Worm (Caenorhabditis elegans) whole organism, young adult: ENCODE data around the gene rsr-2.

ENCODE experiments used
- B0035.1 ChIP-seq: sonication (generic microtip); optimal IDR thresholded peaks from 2 replicates; lab custom pipeline; 2016; ENCODE audit warnings: missing genetic modification characterization, mild to moderate bottlenecking, missing compliant biosample characterization, missing genotype, missing genetic modification reagents
- B0261.1 ChIP-seq: sonication (generic microtip); optimal IDR thresholded peaks from 2 replicates; lab custom pipeline; 2016; ENCODE audit warnings: mild to moderate bottlenecking, missing genetic modification characterization, moderate library complexity, missing compliant biosample characterization
- C17E4.6 ChIP-seq: fragments of 200-800 bp; sonication (Bioruptor generic); IDR thresholded peaks from 2 replicates; pipeline ENCODE4 v1.3.6; 2022; ENCODE audit warnings: missing genetic modification reagents, missing genetic modification characterization, missing compliant biosample characterization
- F10E7.11 ChIP-seq: sonication (generic microtip); optimal IDR thresholded peaks from 2 replicates; lab custom pipeline; 2017; ENCODE audit warnings: mild to moderate bottlenecking, missing genetic modification characterization, moderate library complexity, missing compliant biosample characterization
- F52B5.7 ChIP-seq: sonication (generic microtip); optimal IDR thresholded peaks from 2 replicates; lab custom pipeline; 2016; ENCODE audit warnings: mild to moderate bottlenecking, missing genetic modification characterization, missing compliant biosample characterization
- F57A8.1 ChIP-seq: fragments of 200-800 bp; sonication (Bioruptor generic); optimal IDR thresholded peaks from 2 replicates; lab custom pipeline; 2018; ENCODE audit warnings: mild to moderate bottlenecking, missing genetic modification characterization, moderate library complexity, missing compliant biosample characterization
- K11D2.4 ChIP-seq: fragments of 200-800 bp; sonication (Bioruptor generic); IDR thresholded peaks from 2 replicates; pipeline ENCODE4 v1.3.6; 2022; ENCODE audit warnings: missing genetic modification reagents, missing genetic modification characterization, missing compliant biosample characterization
- T07F8.4 ChIP-seq: sonication (generic microtip); optimal IDR thresholded peaks from 2 replicates; lab custom pipeline; 2016; ENCODE audit warnings: mild to moderate bottlenecking, missing genetic modification characterization, moderate library complexity, missing compliant biosample characterization
- T26A5.8 ChIP-seq: sonication (generic microtip); optimal IDR thresholded peaks from 2 replicates; lab custom pipeline; 2016; ENCODE audit warnings: missing genetic modification characterization, missing compliant biosample characterization
- akir-1 ChIP-seq: fragments of 200-800 bp; sonication (Bioruptor generic); optimal IDR thresholded peaks from 2 replicates; lab custom pipeline; 2018; ENCODE audit warnings: mild to moderate bottlenecking, missing genetic modification characterization, moderate library complexity, missing compliant biosample characterization
- ama-1 ChIP-seq, 3 experiments: fragments of 150-350 bp in 1 of 3; sonication (generic microtip) in 2 of 3; optimal IDR thresholded peaks; 2 replicates each; lab custom pipeline; 2014 to 2018; ENCODE audit warnings: missing biosample characterization in 2 of 3, missing genetic modification characterization in 2 of 3, missing genetic modification reagents in 2 of 3
- ccch-3 ChIP-seq: fragments of 200-800 bp; sonication (Bioruptor generic); optimal IDR thresholded peaks from 2 replicates; lab custom pipeline; 2018; ENCODE audit warnings: mild to moderate bottlenecking, missing genetic modification characterization, missing compliant biosample characterization
- ceh-100 ChIP-seq: fragments of 200-800 bp; sonication (Bioruptor generic); IDR thresholded peaks from 2 replicates; pipeline ENCODE4 v1.3.6; 2022; ENCODE audit warnings: missing genetic modification reagents, missing genetic modification characterization, missing compliant biosample characterization
- die-1 ChIP-seq: sonication (generic microtip); optimal IDR thresholded peaks from 2 replicates; lab custom pipeline; 2016; ENCODE audit warnings: missing genotype, mild to moderate bottlenecking, missing genetic modification characterization, missing compliant biosample characterization
- egl-44 ChIP-seq: fragments of 200-800 bp; sonication (Bioruptor generic); IDR thresholded peaks from 2 replicates; pipeline ENCODE4 v1.3.6; 2022; ENCODE audit warnings: missing genetic modification reagents, missing genetic modification characterization, missing compliant biosample characterization
- egrh-3 ChIP-seq: fragments of 200-800 bp; sonication (Bioruptor generic); IDR thresholded peaks from 2 replicates; pipeline ENCODE4 v1.3.6; 2022; ENCODE audit warnings: missing genetic modification reagents, missing genetic modification characterization, missing compliant biosample characterization
- ets-4 ChIP-seq: fragments of 200-800 bp; sonication (Bioruptor generic); optimal IDR thresholded peaks from 2 replicates; lab custom pipeline; 2018; ENCODE audit warnings: mild to moderate bottlenecking, missing genetic modification characterization, missing compliant biosample characterization
- hmg-20 ChIP-seq: fragments of 200-800 bp; sonication (Bioruptor generic); IDR thresholded peaks from 2 replicates; pipeline ENCODE4 v1.3.6; 2022; ENCODE audit warnings: missing genetic modification reagents, missing genetic modification characterization, missing compliant biosample characterization
- hsf-1 ChIP-seq: fragments of 200-800 bp; sonication (Bioruptor generic); IDR thresholded peaks from 2 replicates; pipeline ENCODE4 v1.3.6; 2022; ENCODE audit warnings: missing genetic modification reagents, missing genetic modification characterization, missing compliant biosample characterization
- let-607 ChIP-seq, 2 experiments: fragments of 200-800 bp in 1 of 2; sonication (Bioruptor generic) in 1 of 2; sonication (generic microtip) in 1 of 2; optimal IDR thresholded peaks; 2 replicates each; lab custom pipeline; 2016 to 2018; ENCODE audit warnings: mild to moderate bottlenecking in 2 of 2, missing compliant biosample characterization in 2 of 2, missing genetic modification characterization in 2 of 2, moderate library complexity in 2 of 2, missing genotype in 1 of 2
- lsy-27 ChIP-seq: sonication (generic microtip); optimal IDR thresholded peaks from 2 replicates; lab custom pipeline; 2017; ENCODE audit warnings: missing genetic modification characterization, mild to moderate bottlenecking, missing compliant biosample characterization, antibody characterized with exemption, missing genotype, borderline replicate concordance; ENCODE audit not compliant: insufficient read depth
- mcd-1 ChIP-seq: fragments of 200-800 bp; sonication (Bioruptor generic); IDR thresholded peaks from 2 replicates; pipeline ENCODE4 v1.3.6; 2022; ENCODE audit warnings: missing genetic modification reagents, missing genetic modification characterization, missing compliant biosample characterization
- mes-4 ChIP-seq: sonication (generic microtip); optimal IDR thresholded peaks from 2 replicates; lab custom pipeline; 2016; ENCODE audit warnings: missing genotype, missing genetic modification characterization, missing compliant biosample characterization
- mxl-1 ChIP-seq: sonication (generic microtip); optimal IDR thresholded peaks from 2 replicates; lab custom pipeline; 2016; ENCODE audit warnings: missing genetic modification characterization, missing compliant biosample characterization
- nfya-1 ChIP-seq: sonication (generic microtip); optimal IDR thresholded peaks from 2 replicates; lab custom pipeline; 2017; ENCODE audit warnings: antibody characterized with exemption, missing compliant biosample characterization, missing genetic modification characterization, borderline replicate concordance; ENCODE audit not compliant: insufficient read depth
- nfya-2 ChIP-seq: fragments of 200-800 bp; sonication (Bioruptor generic); IDR thresholded peaks from 2 replicates; pipeline ENCODE4 v1.3.6; 2022; ENCODE audit warnings: missing genetic modification reagents, missing genetic modification characterization, missing compliant biosample characterization
- nhr-179 ChIP-seq: sonication (generic microtip); optimal IDR thresholded peaks from 2 replicates; lab custom pipeline; 2016; ENCODE audit warnings: mild to moderate bottlenecking, missing genetic modification characterization, missing compliant biosample characterization
- nhr-27 ChIP-seq: fragments of 200-800 bp; sonication (Bioruptor generic); optimal IDR thresholded peaks from 2 replicates; lab custom pipeline; 2018; ENCODE audit warnings: mild to moderate bottlenecking, missing genetic modification characterization, moderate library complexity, missing compliant biosample characterization
- nhr-80 ChIP-seq: sonication (generic microtip); optimal IDR thresholded peaks from 2 replicates; lab custom pipeline; 2016; ENCODE audit warnings: missing genetic modification characterization, missing compliant biosample characterization
- pbrm-1 ChIP-seq: fragments of 200-800 bp; sonication (Bioruptor generic); IDR thresholded peaks from 2 replicates; pipeline ENCODE4 v1.3.6; 2022; ENCODE audit warnings: missing genetic modification reagents, missing genetic modification characterization, missing compliant biosample characterization
- snpc-4 ChIP-seq, 5 experiments: fragments of 150-350 bp in 1 of 5; sonication (generic microtip) in 4 of 5; optimal IDR thresholded peaks; 2 replicates each; lab custom pipeline; 2014 to 2018; ENCODE audit warnings: missing genetic modification characterization in 5 of 5, missing biosample characterization in 3 of 5, antibody characterized with exemption in 2 of 5, mild to moderate bottlenecking in 2 of 5, missing compliant biosample characterization in 2 of 5, missing genotype in 2 of 5, moderate library complexity in 2 of 5, missing genetic modification reagents in 1 of 5
- sptf-2 ChIP-seq: fragments of 200-800 bp; sonication (Bioruptor generic); optimal IDR thresholded peaks from 2 replicates; lab custom pipeline; 2018; ENCODE audit warnings: mild to moderate bottlenecking, missing genetic modification characterization, missing compliant biosample characterization
- tbx-9 ChIP-seq: sonication (generic microtip); optimal IDR thresholded peaks from 2 replicates; lab custom pipeline; 2016; ENCODE audit warnings: borderline replicate concordance, missing genetic modification characterization, inconsistent platforms, missing compliant biosample characterization
- xnd-1 ChIP-seq: sonication (generic microtip); optimal IDR thresholded peaks from 2 replicates; lab custom pipeline; 2016; ENCODE audit warnings: missing genotype, missing genetic modification reagents, missing genetic modification characterization, missing compliant biosample characterization
- ztf-25 ChIP-seq: fragments of 200-800 bp; sonication (Bioruptor generic); IDR thresholded peaks from 2 replicates; pipeline ENCODE4 v1.3.6; 2022; ENCODE audit warnings: missing genetic modification reagents, missing genetic modification characterization, missing compliant biosample characterization
- ztf-28 ChIP-seq: fragments of 200-800 bp; sonication (Bioruptor generic); IDR thresholded peaks from 2 replicates; pipeline ENCODE4 v1.3.6; 2022; ENCODE audit warnings: missing genetic modification reagents, missing genetic modification characterization, missing compliant biosample characterization

rsr-2 gene

ce11 chrII:12240088-12240487 lies 14.9 kb downstream of the rsr-2 start, which contains the start of gene txdc-12.1:
Gene txdc-12.1 (plus strand): TSS chrII:12240388.
- TF ChIP-seq sptf-2 (GFP tag; lab: Kevin White, UChicago) = no peak
- no peak for TF ChIP-seq egrh-3 (GFP tag; lab: Robert Waterston, UW)
- no peak for TF ChIP-seq ztf-28 (GFP tag; lab: Robert Waterston, UW)
- TF ChIP-seq nfya-2 (GFP tag; lab: Robert Waterston, UW) = no peak
- no peak for TF ChIP-seq ets-4 (GFP tag; lab: Kevin White, UChicago)
- TF ChIP-seq nfya-1 (tag; lab: Kevin White, UChicago) = no peak
- TF ChIP-seq mes-4 (tag; lab: Kevin White, UChicago) = no peak
- no peak for TF ChIP-seq ceh-100 (GFP tag; lab: Robert Waterston, UW)
- no peak for TF ChIP-seq mxl-1
- TF ChIP-seq mcd-1 (GFP tag; lab: Robert Waterston, UW) = no peak
- no peak for TF ChIP-seq tbx-9 (tag; lab: Kevin White, UChicago)
- no peak for TF ChIP-seq K11D2.4

- TF ChIP-seq ama-1 (optimal IDR thresholded peaks at IDR 0.05; lab: Kevin White, UChicago) (no peak), ama-1 (GFP tag; optimal IDR thresholded peaks at IDR 0.05; lab: Kevin White, UChicago) (no peak), xnd-1 (tag; lab: Kevin White, UChicago) (no peak), nhr-80 (no peak), B0261.1 (tag; lab: Kevin White, UChicago) (no peak), ztf-25 (GFP tag; lab: Robert Waterston, UW) (no peak)
Measured at ce11 chrII:12241792-12242191, 16.6 kb downstream of the rsr-2 start.

ce11 chrII:12242551-12242950 lies 17.4 kb downstream of the rsr-2 start, which contains the start of gene Y57A10A.24:
Gene Y57A10A.24 (plus strand): TSS chrII:12242946.
- peak; percentile 36; the same call in 1 of the 2 replicates for TF ChIP-seq egrh-3 (GFP tag; lab: Robert Waterston, UW)
- peak; percentile 4 for TF ChIP-seq nhr-27 (tag; lab: Kevin White, UChicago)
- no peak for TF ChIP-seq snpc-4 (GFP tag; optimal IDR thresholded peaks at IDR 0.05; lab: Kevin White, UChicago)
- no peak for TF ChIP-seq snpc-4 (tag; optimal IDR thresholded peaks at IDR 0.05; lab: Kevin White, UChicago)

DNA sequence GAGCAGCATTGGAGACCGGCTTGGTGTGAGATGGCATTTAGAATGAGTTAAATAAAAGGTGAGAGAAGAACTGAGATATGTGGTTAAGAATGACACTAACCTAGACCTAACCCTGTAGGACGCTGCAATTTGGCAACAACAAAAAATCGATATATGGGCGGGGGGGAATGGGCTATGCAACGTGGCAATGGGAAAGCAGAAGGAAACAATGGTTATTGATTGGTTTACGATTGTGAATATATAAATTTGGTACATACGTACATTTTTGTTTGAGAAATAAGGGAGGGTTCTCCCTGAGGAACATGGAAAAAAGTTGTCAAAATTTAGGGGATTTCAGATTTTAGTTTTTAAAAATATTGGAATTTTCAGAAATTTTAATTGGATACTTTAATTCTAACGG lies 23.9 kb downstream of the rsr-2 start, which contains the start of gene tag-276:
Gene tag-276, minus strand, starts transcription at position 101 of the 400 bp plus-strand sequence.
- no peak for TF ChIP-seq C17E4.6 (GFP tag; lab: Robert Waterston, UW)
- no peak for TF ChIP-seq T07F8.4 (tag; lab: Kevin White, UChicago)
- no peak for TF ChIP-seq F52B5.7 (tag; lab: Kevin White, UChicago)
- no peak for TF ChIP-seq F10E7.11 (tag; lab: Kevin White, UChicago)
- no peak for TF ChIP-seq ccch-3 (GFP tag; lab: Kevin White, UChicago)
- TF ChIP-seq egl-44 (GFP tag; lab: Robert Waterston, UW) = no peak
- TF ChIP-seq hmg-20 = no peak
- no peak for TF ChIP-seq akir-1 (GFP tag; lab: Kevin White, UChicago)
- no peak for TF ChIP-seq lsy-27
- no peak for TF ChIP-seq F57A8.1
- TF ChIP-seq B0035.1 = no peak
- no peak for TF ChIP-seq die-1 (tag; lab: Kevin White, UChicago)
- TF ChIP-seq pbrm-1 (GFP tag; lab: Robert Waterston, UW) = no peak
- TF ChIP-seq T26A5.8 (tag; lab: Kevin White, UChicago) = no peak
- TF ChIP-seq let-607 (tag; optimal IDR thresholded peaks at IDR 0.05; lab: Kevin White, UChicago) = no peak
- TF ChIP-seq nhr-179 (tag; lab: Kevin White, UChicago) = no peak
- no peak for TF ChIP-seq hsf-1 (GFP tag; lab: Robert Waterston, UW)
